Fruit fly (Drosophila melanogaster) whole organism, wandering third instar larva: ENCODE results near the gene RhoGEF4.
A peak's percentile ranks its signal among the peaks of the same experiment; 100 is the strongest.

Source experiments
- Abd-B ChIP-seq: fragments of >200 bp; optimal IDR thresholded peaks from 2 replicates; lab custom pipeline; 2017; ENCODE audit warnings: missing biosample characterization, missing genetic modification characterization
- CG32264 ChIP-seq: fragments of 200-800 bp; sonication (Bioruptor generic); optimal IDR thresholded peaks from 2 replicates; lab custom pipeline; 2016; ENCODE audit warnings: missing biosample characterization, missing genetic modification characterization
- CG9705 ChIP-seq: fragments of 200-800 bp; sonication (Bioruptor generic); optimal IDR thresholded peaks from 2 replicates; lab custom pipeline; 2018; ENCODE audit warnings: missing biosample characterization, mild to moderate bottlenecking, missing genetic modification characterization
- CrebA ChIP-seq: fragments of 200-800 bp; sonication (Bioruptor generic); optimal IDR thresholded peaks from 2 replicates; lab custom pipeline; 2016; ENCODE audit warnings: missing biosample characterization, mild to moderate bottlenecking, missing genetic modification characterization, borderline replicate concordance
- Dfd ChIP-seq: fragments of >200 bp; optimal IDR thresholded peaks from 2 replicates; lab custom pipeline; 2017; ENCODE audit warnings: missing biosample characterization, missing genetic modification characterization
- Dif ChIP-seq: fragments of 200-275, 200-300 bp; sonication (Bioruptor generic); optimal IDR thresholded peaks from 2 replicates; lab custom pipeline; 2018; ENCODE audit warnings: missing biosample characterization, missing genetic modification characterization; ENCODE audit not compliant: partially characterized antibody
- GATAd ChIP-seq: sonication (Bioruptor generic); optimal IDR thresholded peaks from 2 replicates; lab custom pipeline; 2016; ENCODE audit warnings: missing biosample characterization, missing genetic modification characterization
- HLH106 ChIP-seq: fragments of 200-800 bp; optimal IDR thresholded peaks from 3 replicates; lab custom pipeline; 2019; ENCODE audit warnings: missing biosample characterization, mild to moderate bottlenecking, missing genetic modification characterization, moderate library complexity
- Hnf4 ChIP-seq: fragments of 200-800 bp; sonication (Bioruptor generic); optimal IDR thresholded peaks from 2 replicates; lab custom pipeline; 2016; ENCODE audit warnings: missing biosample characterization, mild to moderate bottlenecking, missing genetic modification characterization
- Hr78 ChIP-seq: fragments of >200 bp; optimal IDR thresholded peaks from 2 replicates; lab custom pipeline; 2017; ENCODE audit warnings: missing biosample characterization, missing genetic modification characterization
- Hr83 ChIP-seq: fragments of 200-300 bp; sonication (Bioruptor generic); optimal IDR thresholded peaks from 2 replicates; lab custom pipeline; 2016; ENCODE audit warnings: missing biosample characterization, mild to moderate bottlenecking, missing genetic modification characterization, moderate library complexity; ENCODE audit not compliant: poor library complexity, severe bottlenecking
- Jra ChIP-seq: sonication (Bioruptor generic); optimal IDR thresholded peaks from 2 replicates; lab custom pipeline; 2016; ENCODE audit warnings: missing biosample characterization, missing genetic modification characterization
- Mio ChIP-seq: sonication (Bioruptor generic); optimal IDR thresholded peaks from 2 replicates; lab custom pipeline; 2016; ENCODE audit warnings: missing biosample characterization, missing genetic modification characterization
- Myc ChIP-seq: fragments of >200 bp; optimal IDR thresholded peaks from 2 replicates; lab custom pipeline; 2017
- N ChIP-seq: fragments of >200 bp; optimal IDR thresholded peaks from 2 replicates; lab custom pipeline; 2018; ENCODE audit warnings: missing biosample characterization, missing external identifiers, missing genetic modification characterization
- OdsH ChIP-seq: fragments of 200-800 bp; sonication (Bioruptor generic); optimal IDR thresholded peaks from 2 replicates; lab custom pipeline; 2016; ENCODE audit warnings: missing biosample characterization, mild to moderate bottlenecking, missing genetic modification characterization
- Rel ChIP-seq, 2 experiments: fragments of 200-800 bp; sonication (Bioruptor generic) in 1 of 2; optimal IDR thresholded peaks; 2 replicates in 1 of 2; 3 replicates in 1 of 2; lab custom pipeline; 2016 to 2019; ENCODE audit warnings: mild to moderate bottlenecking in 2 of 2, missing biosample characterization in 2 of 2, missing genetic modification characterization in 2 of 2, moderate library complexity in 1 of 2
- Sp1 ChIP-seq: fragments of 200-800 bp; sonication (Bioruptor generic); optimal IDR thresholded peaks from 3 replicates; lab custom pipeline; 2019; ENCODE audit warnings: missing biosample characterization, mild to moderate bottlenecking, missing genetic modification characterization, moderate library complexity
- Vsx2 ChIP-seq: fragments of 200-300, 225-300 bp; sonication (Bioruptor generic); optimal IDR thresholded peaks from 2 replicates; lab custom pipeline; 2018; ENCODE audit warnings: missing biosample characterization, missing genetic modification characterization; ENCODE audit not compliant: partially characterized antibody
- br ChIP-seq: fragments of 200-800 bp; sonication (Bioruptor generic); optimal IDR thresholded peaks from 2 replicates; lab custom pipeline; 2016; ENCODE audit warnings: missing biosample characterization, missing genetic modification characterization
- brk ChIP-seq: fragments of 200-800 bp; sonication (Bioruptor generic); optimal IDR thresholded peaks from 2 replicates; lab custom pipeline; 2016; ENCODE audit warnings: missing biosample characterization, mild to moderate bottlenecking, missing genetic modification characterization
- dl ChIP-seq, 2 experiments: fragments of 175-275, 200-275 bp in 1 of 2; fragments of 200-275 bp in 1 of 2; sonication (Bioruptor generic); optimal IDR thresholded peaks; lab custom pipeline; 2018; ENCODE audit warnings: mild to moderate bottlenecking in 2 of 2, missing biosample characterization in 2 of 2, missing genetic modification characterization in 2 of 2, moderate library complexity in 2 of 2; ENCODE audit not compliant: partially characterized antibody in 2 of 2, insufficient read depth in 1 of 2
- dmrt93B ChIP-seq: fragments of 200-800 bp; sonication (Bioruptor generic); optimal IDR thresholded peaks from 2 replicates; lab custom pipeline; 2018; ENCODE audit warnings: missing biosample characterization, mild to moderate bottlenecking, missing genetic modification characterization
- dsf ChIP-seq: sonication (Bioruptor generic); optimal IDR thresholded peaks from 2 replicates; lab custom pipeline; 2016; ENCODE audit warnings: missing biosample characterization, missing genetic modification characterization, borderline replicate concordance
- ey ChIP-seq: fragments of 200-800 bp; sonication (Bioruptor generic); optimal IDR thresholded peaks from 2 replicates; lab custom pipeline; 2016; ENCODE audit warnings: missing biosample characterization, missing genetic modification characterization
- foxo ChIP-seq, 2 experiments: fragments of 200-800 bp; sonication (Bioruptor generic); optimal IDR thresholded peaks; 2 replicates in 1 of 2; 3 replicates in 1 of 2; lab custom pipeline; 2016 to 2017; ENCODE audit warnings: missing biosample characterization in 2 of 2, missing genetic modification characterization in 2 of 2
- fru ChIP-seq: fragments of 200-800 bp; sonication (Bioruptor generic); optimal IDR thresholded peaks from 3 replicates; lab custom pipeline; 2016; ENCODE audit warnings: missing biosample characterization, mild to moderate bottlenecking, missing genetic modification characterization
- h ChIP-seq: fragments of 200-800 bp; sonication (Bioruptor generic); optimal IDR thresholded peaks from 3 replicates; lab custom pipeline; 2016; ENCODE audit warnings: missing biosample characterization, mild to moderate bottlenecking, missing genetic modification characterization
- jim ChIP-seq: fragments of 175-275, 200-325 bp; sonication (Bioruptor generic); optimal IDR thresholded peaks from 2 replicates; lab custom pipeline; 2016; ENCODE audit warnings: missing biosample characterization, mild to moderate bottlenecking, missing genetic modification characterization
- lola ChIP-seq: fragments of >200 bp; optimal IDR thresholded peaks from 2 replicates; lab custom pipeline; 2017; ENCODE audit warnings: missing biosample characterization, missing genetic modification characterization
- pan ChIP-seq: fragments of >200 bp; optimal IDR thresholded peaks from 2 replicates; lab custom pipeline; 2017
- psq ChIP-seq: fragments of 200-800 bp; sonication (Bioruptor generic); optimal IDR thresholded peaks from 3 replicates; lab custom pipeline; 2017; ENCODE audit warnings: missing biosample characterization, mild to moderate bottlenecking, missing genetic modification characterization, moderate library complexity
- rgr ChIP-seq: fragments of 200-800 bp; sonication (Bioruptor generic); optimal IDR thresholded peaks from 3 replicates; lab custom pipeline; 2016; ENCODE audit warnings: missing biosample characterization, mild to moderate bottlenecking, missing genetic modification characterization
- sage ChIP-seq: fragments of 200-800 bp; sonication (Bioruptor generic); optimal IDR thresholded peaks from 2 replicates; lab custom pipeline; 2016; ENCODE audit warnings: missing biosample characterization, mild to moderate bottlenecking, missing genetic modification characterization
- sv ChIP-seq: fragments of 200-800 bp; sonication (Bioruptor generic); optimal IDR thresholded peaks from 3 replicates; lab custom pipeline; 2016; ENCODE audit warnings: missing biosample characterization, missing genetic modification characterization
- tai ChIP-seq: sonication (Bioruptor generic); optimal IDR thresholded peaks from 2 replicates; lab custom pipeline; 2016; ENCODE audit warnings: missing biosample characterization, missing genetic modification characterization
- usp ChIP-seq: fragments of >200 bp; optimal IDR thresholded peaks from 2 replicates; lab custom pipeline; 2017; ENCODE audit warnings: missing biosample characterization, missing genetic modification characterization
- woc ChIP-seq: sonication (Bioruptor generic); optimal IDR thresholded peaks from 2 replicates; lab custom pipeline; 2016; ENCODE audit warnings: missing biosample characterization, mild to moderate bottlenecking, missing genetic modification characterization

RhoGEF4 gene

DNA sequence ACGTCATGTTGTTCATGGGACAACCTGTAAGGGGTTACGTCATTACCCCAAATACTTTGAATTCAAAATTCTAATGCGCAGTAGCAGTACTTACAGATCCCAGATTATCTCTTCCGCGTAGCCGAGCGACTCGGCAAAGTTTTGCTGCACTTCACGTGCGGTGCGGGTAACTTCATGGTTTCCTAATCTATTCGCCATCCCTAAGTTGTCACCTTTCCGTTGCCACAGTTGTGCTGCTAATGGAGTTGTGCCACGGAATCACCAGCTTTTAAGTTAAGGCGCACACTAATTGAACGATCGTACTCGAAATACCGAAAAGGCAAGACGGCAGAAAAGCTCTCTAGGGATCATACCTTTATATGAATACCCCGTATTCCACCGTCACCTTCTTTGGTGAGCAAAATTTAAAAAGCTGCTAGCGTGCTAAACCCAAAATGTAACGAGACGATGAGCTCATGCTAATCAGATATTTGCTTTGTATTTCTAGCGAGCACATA lies 36.7 kb upstream of the RhoGEF4 start, which contains the start of gene pst:
pst (minus strand) TSS at position 437 of the 497 bp plus-strand sequence.
- TF ChIP-seq Rel (GFP tag; optimal IDR thresholded peaks at IDR 0.05; lab: Kevin White, UChicago) (no peak), Rel (tag; optimal IDR thresholded peaks at IDR 0.05; lab: Kevin White, UChicago) (peak; percentile 100), Dif (GFP tag; lab: Kevin White, UChicago) (peak; percentile 46), dl (GFP tag; optimal IDR thresholded peaks at IDR 0.05; lab: Kevin White, UChicago; ENCODE audit: insufficient read depth in 1 of 2, partially characterized antibody in 2 of 2) (no peak), Hr78 (GFP tag; lab: Kevin White, UChicago) (no peak), CG9705 (GFP tag; lab: Kevin White, UChicago) (no peak), Sp1 (peak; percentile 25), usp (GFP tag; lab: Kevin White, UChicago) (no peak), Jra (peak; percentile 19), CG32264 (GFP tag; lab: Kevin White, UChicago) (no peak), psq (GFP tag; lab: Kevin White, UChicago) (no peak), jim (GFP tag; lab: Kevin White, UChicago) (no peak), Dfd (GFP tag; lab: Kevin White, UChicago) (no peak), Hr83 (GFP tag; lab: Kevin White, UChicago) (peak; percentile 58), lola (GFP tag; lab: Kevin White, UChicago) (no peak), brk (GFP tag; lab: Kevin White, UChicago) (no peak), ey (GFP tag; lab: Kevin White, UChicago) (no peak), woc (GFP tag; lab: Kevin White, UChicago) (no peak), GATAd (GFP tag; lab: Kevin White, UChicago) (no peak), Vsx2 (GFP tag; lab: Kevin White, UChicago) (no peak), dmrt93B (GFP tag; lab: Kevin White, UChicago) (no peak), pan (no peak), rgr (no peak), Myc (lab: Kevin White, UChicago) (no peak), Mio (no peak), OdsH (GFP tag; lab: Kevin White, UChicago) (no peak), fru (GFP tag; lab: Kevin White, UChicago) (peak; percentile 18)

- no peak for TF ChIP-seq CrebA (GFP tag; lab: Kevin White, UChicago)
- TF ChIP-seq Hr78 (GFP tag; lab: Kevin White, UChicago): no peak
- TF ChIP-seq rgr: peak; percentile 50
- TF ChIP-seq ey (GFP tag; lab: Kevin White, UChicago): peak; percentile 30
- TF ChIP-seq Myc (lab: Kevin White, UChicago): peak; percentile 80
- TF ChIP-seq tai (GFP tag; lab: Kevin White, UChicago): no peak
- no peak for TF ChIP-seq Dfd (GFP tag; lab: Kevin White, UChicago)
- no peak for TF ChIP-seq sage (GFP tag; lab: Kevin White, UChicago)
- peak; percentile 37 for TF ChIP-seq OdsH (GFP tag; lab: Kevin White, UChicago)
- TF ChIP-seq Jra: peak; percentile 14
- no peak for TF ChIP-seq Rel (GFP tag; optimal IDR thresholded peaks at IDR 0.05; lab: Kevin White, UChicago)
- TF ChIP-seq Rel (tag; optimal IDR thresholded peaks at IDR 0.05; lab: Kevin White, UChicago): peak; percentile 15
- TF ChIP-seq GATAd (GFP tag; lab: Kevin White, UChicago): no peak
- no peak for TF ChIP-seq Hnf4 (GFP tag; lab: Kevin White, UChicago)
- no peak for TF ChIP-seq Abd-B
- no peak for TF ChIP-seq Hr83 (GFP tag; lab: Kevin White, UChicago)
- TF ChIP-seq Mio: no peak
- TF ChIP-seq usp (GFP tag; lab: Kevin White, UChicago): no peak
- TF ChIP-seq HLH106 (tag; lab: Kevin White, UChicago): peak; percentile 56
- no peak for TF ChIP-seq CG32264 (GFP tag; lab: Kevin White, UChicago)
- no peak for TF ChIP-seq brk (GFP tag; lab: Kevin White, UChicago)
- peak; percentile 56 for TF ChIP-seq h (GFP tag; lab: Kevin White, UChicago)
- TF ChIP-seq Sp1: peak; percentile 16
- no peak for TF ChIP-seq dmrt93B (GFP tag; lab: Kevin White, UChicago)
- TF ChIP-seq br: peak; percentile 44
- TF ChIP-seq jim (GFP tag; lab: Kevin White, UChicago): no peak
- no peak for TF ChIP-seq CG9705 (GFP tag; lab: Kevin White, UChicago)
- TF ChIP-seq foxo (GFP tag; optimal IDR thresholded peaks at IDR 0.05; lab: Kevin White, UChicago): peak in 1 of 2 experiments; percentile 46
- no peak for TF ChIP-seq dl (GFP tag; optimal IDR thresholded peaks at IDR 0.05; lab: Kevin White, UChicago; ENCODE audit: insufficient read depth in 1 of 2, partially characterized antibody in 2 of 2)
- no peak for TF ChIP-seq dsf (GFP tag; lab: Kevin White, UChicago)
- TF ChIP-seq psq (GFP tag; lab: Kevin White, UChicago): peak; percentile 21
- no peak for TF ChIP-seq N (GFP tag; lab: Kevin White, UChicago)
- no peak for TF ChIP-seq sv (GFP tag; lab: Kevin White, UChicago)
- no peak for TF ChIP-seq lola (GFP tag; lab: Kevin White, UChicago)
- TF ChIP-seq pan: no peak
Measured at dm6 chr3L:7356386-7357117, 33.3 kb upstream of the RhoGEF4 start, which contains the start of gene CTCF. Gene CTCF, minus strand, starts transcription at chr3L:7356713.
